Fruit fly (Drosophila melanogaster): ENCODE results near the gene ImpL2.

ImpL2 gene

DNA sequence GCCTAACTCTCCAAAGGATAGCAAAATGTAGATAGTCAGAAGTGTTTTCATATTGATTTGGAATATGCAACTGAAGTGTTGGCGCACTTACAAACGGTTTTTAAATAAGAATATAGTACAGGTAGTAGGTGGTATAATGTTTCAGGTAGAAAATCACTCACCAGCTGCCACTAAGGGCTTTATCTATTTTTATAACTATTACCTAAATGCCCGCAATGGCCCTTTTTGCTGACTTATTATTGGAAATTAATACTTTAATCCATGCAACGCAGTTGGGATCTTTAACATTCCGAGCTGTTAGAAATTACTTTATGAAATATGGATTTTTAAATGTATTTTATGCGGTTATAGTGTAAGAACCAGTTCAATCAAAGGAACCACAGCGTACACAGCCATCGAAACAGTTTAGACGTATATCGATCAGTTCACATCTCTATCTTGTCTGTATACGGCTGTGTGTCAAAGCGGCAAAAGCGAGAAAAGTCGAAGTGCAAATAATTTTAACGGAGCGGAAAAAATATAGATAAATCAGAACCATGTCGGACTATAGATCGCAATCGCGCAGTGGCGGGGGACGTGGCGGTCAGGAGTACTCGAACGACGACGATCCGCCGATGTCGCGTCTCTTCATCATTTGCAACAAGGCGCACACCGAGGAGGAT is 47.6 kb upstream of the ImpL2 start, which contains the start of the genes srw and CG1316 (continued):
- no peak for TF ChIP-seq CG15073 (GFP tag; optimal IDR thresholded peaks at IDR 0.05)
- TF ChIP-seq bbx (GFP tag; IDR thresholded peaks at IDR 0.05; ENCODE audit: partially characterized antibody), result peak; percentile 60
- no peak for TF ChIP-seq CG2202 (tag; optimal IDR thresholded peaks at IDR 0.05)
- TF ChIP-seq lilli (GFP tag; optimal IDR thresholded peaks at IDR 0.05), result peak; percentile 12
- TF ChIP-seq stwl (tag; optimal IDR thresholded peaks at IDR 0.05), result peak; percentile 23
- TF ChIP-seq CG5180 (GFP tag; optimal IDR thresholded peaks at IDR 0.05), result no peak
- no peak for TF ChIP-seq CG18476 (GFP tag; optimal IDR thresholded peaks at IDR 0.05)
- peak; percentile 67 for TF ChIP-seq Myb (GFP tag; optimal IDR thresholded peaks at IDR 0.05)
- TF ChIP-seq CG10431 (GFP tag; optimal IDR thresholded peaks at IDR 0.05), result no peak
- TF ChIP-seq D19B (GFP tag; optimal IDR thresholded peaks at IDR 0.05), result no peak
- TF ChIP-seq CG11723 (GFP tag; optimal IDR thresholded peaks at IDR 0.05), result no peak
- no peak for TF ChIP-seq E2f1 (GFP tag; IDR thresholded peaks at IDR 0.05)
- no peak for TF ChIP-seq sisA (GFP tag; IDR thresholded peaks at IDR 0.05)
- no peak for TF ChIP-seq CG7556 (GFP tag; optimal IDR thresholded peaks at IDR 0.05)
- TF ChIP-seq NC2α (GFP tag; optimal IDR thresholded peaks at IDR 0.05), result no peak
- no peak for TF ChIP-seq zen (tag; optimal IDR thresholded peaks at IDR 0.05)
- TF ChIP-seq CG1603 (tag; optimal IDR thresholded peaks at IDR 0.05), result peak; percentile 52
- no peak for TF ChIP-seq HLH54F (GFP tag; optimal IDR thresholded peaks at IDR 0.05)
- no peak for TF ChIP-seq al (GFP tag; IDR thresholded peaks at IDR 0.05)
- no peak for TF ChIP-seq grn (GFP tag; optimal IDR thresholded peaks at IDR 0.05)
- TF ChIP-seq Blimp-1 (GFP tag; optimal IDR thresholded peaks at IDR 0.05), result no peak
- TF ChIP-seq crp (GFP tag; optimal IDR thresholded peaks at IDR 0.05), result no peak
- no peak for TF ChIP-seq cwo (GFP tag; optimal IDR thresholded peaks at IDR 0.05)
- TF ChIP-seq sug (tag; optimal IDR thresholded peaks at IDR 0.05), result peak; percentile 23
- TF ChIP-seq CG14860 (GFP tag; IDR thresholded peaks at IDR 0.05; ENCODE audit: partially characterized antibody), result no peak
- peak; percentile 57; the same call in 1 of the 3 replicates for TF ChIP-seq CG34422 (GFP tag; IDR thresholded peaks at IDR 0.05)
- TF ChIP-seq Dref (GFP tag; IDR thresholded peaks at IDR 0.05), result peak; percentile 74
- TF ChIP-seq row (GFP tag; IDR thresholded peaks at IDR 0.05), result peak; percentile 55; the same call in 1 of the 3 replicates
- TF ChIP-seq tin (GFP tag; optimal IDR thresholded peaks at IDR 0.05), result no peak
- peak; percentile 75 for TF ChIP-seq MBD-R2 (GFP tag; IDR thresholded peaks at IDR 0.05)
- TF ChIP-seq odd (GFP tag; optimal IDR thresholded peaks at IDR 0.05), result no peak
- TF ChIP-seq CG10147 (GFP tag; optimal IDR thresholded peaks at IDR 0.05), result no peak
- TF ChIP-seq Doc3 (GFP tag; IDR thresholded peaks at IDR 0.05; ENCODE audit: partially characterized antibody), result 0 out of 3 replicates have a peak, but pooled peaks have one; percentile 16
- TF ChIP-seq CG3281 (GFP tag; optimal IDR thresholded peaks at IDR 0.05), result no peak
- TF ChIP-seq CG43689 (GFP tag; IDR thresholded peaks at IDR 0.05), result no peak
- TF ChIP-seq pnt (GFP tag; optimal IDR thresholded peaks at IDR 0.05), result no peak
- no peak for TF ChIP-seq Mad (GFP tag; optimal IDR thresholded peaks at IDR 0.05)
- peak; percentile 56 for TF ChIP-seq CG4617 (GFP tag; optimal IDR thresholded peaks at IDR 0.05; ENCODE audit: borderline replicate concordance)
- no peak for TF ChIP-seq CG14441 (GFP tag; IDR thresholded peaks at IDR 0.05)
- no peak for TF ChIP-seq CG8944 (GFP tag; optimal IDR thresholded peaks at IDR 0.05)
- no peak for TF ChIP-seq abd-A (tag; optimal IDR thresholded peaks at IDR 0.05)
- peak; percentile 0 for TF ChIP-seq CG12659 (GFP tag; optimal IDR thresholded peaks at IDR 0.05)
- TF ChIP-seq CG32532 (GFP tag; IDR thresholded peaks at IDR 0.05), result no peak
- 0 out of 2 replicates have a peak, but pooled peaks have one; percentile 39 for TF ChIP-seq unc-4 (GFP tag; IDR thresholded peaks at IDR 0.05; ENCODE audit: partially characterized antibody)
- TF ChIP-seq lov (optimal IDR thresholded peaks at IDR 0.05), result no peak
- no peak for TF ChIP-seq lov (GFP tag; IDR thresholded peaks at IDR 0.05)
- TF ChIP-seq Optix (GFP tag; IDR thresholded peaks at IDR 0.05), result 0 out of 3 replicates have a peak, but pooled peaks have one; percentile 21
- TF ChIP-seq CG2875 (GFP tag; optimal IDR thresholded peaks at IDR 0.05), result no peak
- TF ChIP-seq CG7372 (GFP tag; IDR thresholded peaks at IDR 0.05), result no peak
- TF ChIP-seq so (GFP tag; IDR thresholded peaks at IDR 0.05), result no peak

Data from whole organism, embryonic.